7 fruit fly cellular contexts compared by ENCODE assay signal in the genomic region with DNA sequence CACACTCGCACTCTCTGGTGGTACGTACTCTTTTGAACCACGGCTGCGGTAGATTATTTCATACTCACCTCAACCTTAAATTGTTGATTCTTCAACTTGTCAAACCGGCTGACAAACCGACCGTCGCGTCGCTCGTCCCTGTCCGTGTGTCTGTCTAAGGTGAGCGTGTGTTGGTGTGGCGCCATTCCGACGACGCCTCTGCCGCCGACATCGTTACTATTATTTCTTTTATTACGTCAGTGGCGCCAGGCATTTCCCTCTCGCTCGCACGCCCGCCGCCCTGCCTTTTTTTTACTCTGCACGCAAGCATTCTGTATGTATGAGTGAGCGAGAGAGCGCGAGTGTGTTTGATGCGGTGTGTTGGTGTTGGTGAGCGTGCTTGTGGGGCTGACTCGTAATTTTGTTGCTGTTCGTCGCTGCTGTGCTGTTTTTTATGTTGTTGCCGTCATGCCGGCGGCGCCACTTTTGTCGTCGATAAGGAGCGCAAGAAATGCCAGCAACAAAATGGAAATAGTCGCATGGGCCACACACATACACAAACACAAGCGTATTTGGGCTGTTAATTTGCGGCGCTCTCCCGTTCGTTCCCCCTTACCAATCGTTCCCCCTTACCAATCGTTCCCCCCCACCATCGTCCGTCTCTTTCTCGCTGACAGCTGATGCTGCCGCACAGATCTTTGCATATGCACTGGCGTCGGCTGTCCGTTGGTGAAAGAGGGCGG.
TF ChIP-seq lines count a peak whose summit lies in the region.

No protein-coding gene starts in this region.

- peak; percentile 20 to 32 for TF ChIP-seq CTCF in S2 (optimal IDR thresholded peaks at IDR 0.05; lab: Kevin White, UChicago)
- TF ChIP-seq CTCF in whole organism, embryonic (GFP tag; optimal IDR thresholded peaks at IDR 0.05; lab: Kevin White, UChicago): peak; percentile 75

TF ChIP-seq in whole organism, 6 proteins besides CTCF, POLR2A, EP300 and RAD21:
- TF ChIP-seq Dll (optimal IDR thresholded peaks at IDR 0.05; lab: Kevin White, UChicago): peak; percentile 97
- peak; percentile 77 for TF ChIP-seq CG8478 (optimal IDR thresholded peaks at IDR 0.05; lab: Kevin White, UChicago)
- TF ChIP-seq psq (optimal IDR thresholded peaks at IDR 0.05; lab: Kevin White, UChicago): no peak
- peak; percentile 51 for TF ChIP-seq pan (optimal IDR thresholded peaks at IDR 0.05; lab: Kevin White, UChicago)

TF ChIP-seq in whole organism, adult, 20 proteins besides CTCF, POLR2A, EP300 and RAD21 (continues in another document):
- TF ChIP-seq ovo (GFP tag; optimal IDR thresholded peaks at IDR 0.05; lab: Kevin White, UChicago) (peak; percentile 38), pad (GFP tag; optimal IDR thresholded peaks at IDR 0.05; lab: Kevin White, UChicago) (peak; percentile 42), CG12768 (GFP tag; optimal IDR thresholded peaks at IDR 0.05; lab: Kevin White, UChicago) (peak; percentile 56), CG11617 (GFP tag; optimal IDR thresholded peaks at IDR 0.05; lab: Kevin White, UChicago) (peak; percentile 39), CG14711 (tag; optimal IDR thresholded peaks at IDR 0.05; lab: Kevin White, UChicago) (no peak), CG1620 (GFP tag; optimal IDR thresholded peaks at IDR 0.05; lab: Kevin White, UChicago) (no peak), Clk (GFP tag; optimal IDR thresholded peaks at IDR 0.05; lab: Kevin White, UChicago) (no peak), Crg-1 (GFP tag; optimal IDR thresholded peaks at IDR 0.05; lab: Kevin White, UChicago) (no peak), CG33017 (tag; optimal IDR thresholded peaks at IDR 0.05; lab: Kevin White, UChicago) (peak; percentile 57), toe (GFP tag; optimal IDR thresholded peaks at IDR 0.05; lab: Kevin White, UChicago) (no peak), CG7101 (tag; optimal IDR thresholded peaks at IDR 0.05; lab: Kevin White, UChicago) (peak; percentile 9), Mnt (GFP tag; optimal IDR thresholded peaks at IDR 0.05; lab: Kevin White, UChicago) (peak; percentile 81), Hr96 (GFP tag; optimal IDR thresholded peaks at IDR 0.05; lab: Kevin White, UChicago) (no peak), cnc (optimal IDR thresholded peaks at IDR 0.05; lab: Kevin White, UChicago) (no peak), CG7045 (GFP tag; optimal IDR thresholded peaks at IDR 0.05; lab: Kevin White, UChicago) (peak; percentile 45), tj (GFP tag; optimal IDR thresholded peaks at IDR 0.05; lab: Kevin White, UChicago) (peak; percentile 92)

TF ChIP-seq in whole organism, embryonic, 481 proteins besides CTCF, POLR2A, EP300 and RAD21 (continues in another document):
- TF ChIP-seq CG13296 (GFP tag; optimal IDR thresholded peaks at IDR 0.05; lab: Kevin White, UChicago) (peak; percentile 38), CG8089 (GFP tag; optimal IDR thresholded peaks at IDR 0.05; lab: Kevin White, UChicago) (no peak), gsb-n (tag; optimal IDR thresholded peaks at IDR 0.05; lab: Kevin White, UChicago) (no peak), Scr (GFP tag; IDR thresholded peaks at IDR 0.05; lab: Robert Waterston, UW; ENCODE audit: partially characterized antibody) (peak; percentile 50), CG6683 (GFP tag; optimal IDR thresholded peaks at IDR 0.05; lab: Kevin White, UChicago) (no peak), Ets65A (GFP tag; lab: Kevin White, UChicago) (peak; percentile 31), Blimp-1 (GFP tag; optimal IDR thresholded peaks at IDR 0.05; lab: Kevin White, UChicago) (peak; percentile 2), abd-A (tag; optimal IDR thresholded peaks at IDR 0.05; lab: Kevin White, UChicago) (peak; percentile 100), Fer3 (tag; optimal IDR thresholded peaks at IDR 0.05; lab: Kevin White, UChicago) (no peak), CG6272 (GFP tag; IDR thresholded peaks at IDR 0.05; lab: Robert Waterston, UW) (no peak), CG10321 (GFP tag; IDR thresholded peaks at IDR 0.05; lab: Robert Waterston, UW) (peak; percentile 58; the same call in 1 of the 2 replicates), CG9932 (GFP tag; IDR thresholded peaks at IDR 0.05; lab: Robert Waterston, UW) (peak; percentile 45; the same call in 1 of the 2 replicates), CG1529 (GFP tag; optimal IDR thresholded peaks at IDR 0.05; lab: Kevin White, UChicago) (no peak), ttk (GFP tag; IDR thresholded peaks at IDR 0.05; lab: Robert Waterston, UW) (0 out of 2 replicates have a peak, but pooled peaks have one; percentile 15), Nf-YB (GFP tag; optimal IDR thresholded peaks at IDR 0.05; lab: Kevin White, UChicago) (peak; percentile 62)

TF ChIP-seq in whole organism, prepupa, 60 proteins besides CTCF, POLR2A, EP300 and RAD21 (continues in another document):
- TF ChIP-seq CG15336 (GFP tag; IDR thresholded peaks at IDR 0.05; lab: Robert Waterston, UW): peak; percentile 52; the same call in 1 of the 2 replicates
- peak; percentile 5 for TF ChIP-seq fd59A (GFP tag; optimal IDR thresholded peaks at IDR 0.05; lab: Kevin White, UChicago)
- no peak for TF ChIP-seq Eip93F (GFP tag; optimal IDR thresholded peaks at IDR 0.05; lab: Kevin White, UChicago)
- TF ChIP-seq CG11902 (GFP tag; optimal IDR thresholded peaks at IDR 0.05; lab: Kevin White, UChicago): no peak
- TF ChIP-seq CG8319 (GFP tag; optimal IDR thresholded peaks at IDR 0.05; lab: Kevin White, UChicago): no peak
- peak; percentile 39; the same call in 1 of the 2 replicates for TF ChIP-seq Gug (GFP tag; IDR thresholded peaks at IDR 0.05; lab: Robert Waterston, UW)
- TF ChIP-seq CG9139 (GFP tag; optimal IDR thresholded peaks at IDR 0.05; lab: Kevin White, UChicago): peak; percentile 65
- TF ChIP-seq Eip75B (GFP tag; optimal IDR thresholded peaks at IDR 0.05; lab: Kevin White, UChicago): peak; percentile 55
- TF ChIP-seq CG11762 (GFP tag; optimal IDR thresholded peaks at IDR 0.05; lab: Kevin White, UChicago; ENCODE audit: insufficient read depth): no peak
- TF ChIP-seq spab (GFP tag; optimal IDR thresholded peaks at IDR 0.05; lab: Kevin White, UChicago): peak; percentile 21
- peak; percentile 13 for TF ChIP-seq dac (GFP tag; optimal IDR thresholded peaks at IDR 0.05; lab: Kevin White, UChicago)
- TF ChIP-seq Ets96B (tag; optimal IDR thresholded peaks at IDR 0.05; lab: Kevin White, UChicago): peak; percentile 53
- peak; percentile 68 for TF ChIP-seq Eip78C (GFP tag; lab: Kevin White, UChicago)
- TF ChIP-seq CG7368 (GFP tag; optimal IDR thresholded peaks at IDR 0.05; lab: Kevin White, UChicago): peak; percentile 9
- TF ChIP-seq CG1621 (tag; optimal IDR thresholded peaks at IDR 0.05; lab: Kevin White, UChicago): peak; percentile 72
- TF ChIP-seq pdm3 (GFP tag; optimal IDR thresholded peaks at IDR 0.05; lab: Kevin White, UChicago): peak; percentile 8

TF ChIP-seq in whole organism, pupa, 21 proteins besides CTCF, POLR2A, EP300 and RAD21 (continues in another document):
- TF ChIP-seq CG12605 (GFP tag; IDR thresholded peaks at IDR 0.05; lab: Robert Waterston, UW) (peak; percentile 61), D1 (tag; optimal IDR thresholded peaks at IDR 0.05; lab: Kevin White, UChicago) (peak; percentile 40), EcR (GFP tag; optimal IDR thresholded peaks at IDR 0.05; lab: Kevin White, UChicago) (peak; percentile 85), Ets98B (GFP tag; IDR thresholded peaks at IDR 0.05; lab: Robert Waterston, UW) (peak; percentile 74; the same call in 1 of the 2 replicates), CG17806 (tag; optimal IDR thresholded peaks at IDR 0.05; lab: Kevin White, UChicago) (no peak), CG4496 (GFP tag; IDR thresholded peaks at IDR 0.05; lab: Robert Waterston, UW) (peak; percentile 74), CG13204 (GFP tag; optimal IDR thresholded peaks at IDR 0.05; lab: Kevin White, UChicago) (peak; percentile 99), CG9948 (tag; optimal IDR thresholded peaks at IDR 0.05; lab: Kevin White, UChicago) (no peak), CG10348 (GFP tag; IDR thresholded peaks at IDR 0.05; lab: Robert Waterston, UW) (no peak), CG8301 (tag; optimal IDR thresholded peaks at IDR 0.05; lab: Kevin White, UChicago) (peak; percentile 24), fd96Ca (GFP tag; IDR thresholded peaks at IDR 0.05; lab: Robert Waterston, UW) (no peak), Snoo (tag; optimal IDR thresholded peaks at IDR 0.05; lab: Kevin White, UChicago) (peak; percentile 63), CG8159 (tag; optimal IDR thresholded peaks at IDR 0.05; lab: Kevin White, UChicago) (peak; percentile 18), CG34367 (tag; optimal IDR thresholded peaks at IDR 0.05; lab: Kevin White, UChicago) (no peak), CG15710 (tag; optimal IDR thresholded peaks at IDR 0.05; lab: Kevin White, UChicago) (peak; percentile 51), CG32121 (GFP tag; IDR thresholded peaks at IDR 0.05; lab: Robert Waterston, UW) (peak; percentile 60), gl (tag; optimal IDR thresholded peaks at IDR 0.05; lab: Kevin White, UChicago) (peak; percentile 72), rn (GFP tag; IDR thresholded peaks at IDR 0.05; lab: Robert Waterston, UW) (peak; percentile 46; the same call in 1 of the 2 replicates)

TF ChIP-seq in whole organism, wandering third instar larva, 38 proteins besides CTCF, POLR2A, EP300 and RAD21 (continues in another document):
- no peak for TF ChIP-seq dmrt93B (GFP tag; optimal IDR thresholded peaks at IDR 0.05; lab: Kevin White, UChicago)
- no peak for TF ChIP-seq sv (GFP tag; optimal IDR thresholded peaks at IDR 0.05; lab: Kevin White, UChicago)
- peak; percentile 50 for TF ChIP-seq CrebA (GFP tag; optimal IDR thresholded peaks at IDR 0.05; lab: Kevin White, UChicago; ENCODE audit: borderline replicate concordance)
- TF ChIP-seq rgr (GFP tag; optimal IDR thresholded peaks at IDR 0.05; lab: Kevin White, UChicago): peak; percentile 27
- TF ChIP-seq br (GFP tag; optimal IDR thresholded peaks at IDR 0.05; lab: Kevin White, UChicago): peak; percentile 33
- no peak for TF ChIP-seq Dfd (GFP tag; optimal IDR thresholded peaks at IDR 0.05; lab: Kevin White, UChicago)
- no peak for TF ChIP-seq sage (GFP tag; optimal IDR thresholded peaks at IDR 0.05; lab: Kevin White, UChicago)
- peak; percentile 45 for TF ChIP-seq OdsH (GFP tag; optimal IDR thresholded peaks at IDR 0.05; lab: Kevin White, UChicago)
- TF ChIP-seq ey (GFP tag; optimal IDR thresholded peaks at IDR 0.05; lab: Kevin White, UChicago): no peak
- TF ChIP-seq Mio (GFP tag; optimal IDR thresholded peaks at IDR 0.05; lab: Kevin White, UChicago): no peak
- no peak for TF ChIP-seq Hr78 (GFP tag; optimal IDR thresholded peaks at IDR 0.05; lab: Kevin White, UChicago)
- peak; percentile 78 for TF ChIP-seq Vsx2 (GFP tag; optimal IDR thresholded peaks at IDR 0.05; lab: Kevin White, UChicago; ENCODE audit: partially characterized antibody)
- TF ChIP-seq h (GFP tag; optimal IDR thresholded peaks at IDR 0.05; lab: Kevin White, UChicago): peak; percentile 71
- peak; percentile 48 for TF ChIP-seq Sp1 (GFP tag; optimal IDR thresholded peaks at IDR 0.05; lab: Kevin White, UChicago)
- TF ChIP-seq GATAd (GFP tag; optimal IDR thresholded peaks at IDR 0.05; lab: Kevin White, UChicago): no peak
- peak; percentile 26 to 31 for TF ChIP-seq dl (GFP tag; optimal IDR thresholded peaks at IDR 0.05; lab: Kevin White, UChicago; ENCODE audit: insufficient read depth in 1 of 2, partially characterized antibody in 2 of 2)
- TF ChIP-seq Hr83 (GFP tag; optimal IDR thresholded peaks at IDR 0.05; lab: Kevin White, UChicago; ENCODE audit: poor library complexity, severe bottlenecking): peak; percentile 52
- TF ChIP-seq Jra (GFP tag; optimal IDR thresholded peaks at IDR 0.05; lab: Kevin White, UChicago): peak; percentile 8
